Worm (Caenorhabditis elegans) whole organism, late embryonic: ENCODE measurements around the gene F49C12.15.
"Not testable (repeated sequence)": the region's sequence is repeated elsewhere in the genome, so short reads cannot be mapped to it uniquely, and the experiment has no call there.

Source experiments
- ahr-1 ChIP-seq: sonication (generic microtip); optimal IDR thresholded peaks from 2 replicates; lab custom pipeline; 2016; ENCODE audit warnings: missing genetic modification characterization, missing compliant biosample characterization
- ceh-48 ChIP-seq: sonication (generic microtip); optimal IDR thresholded peaks from 2 replicates; lab custom pipeline; 2016; ENCODE audit warnings: missing genetic modification characterization, inconsistent platforms, missing compliant biosample characterization
- dve-1 ChIP-seq: sonication (generic microtip); optimal IDR thresholded peaks from 2 replicates; lab custom pipeline; 2017; ENCODE audit warnings: antibody characterized with exemption, mild to moderate bottlenecking, missing genetic modification characterization, missing compliant biosample characterization
- elt-2 ChIP-seq: sonication (generic microtip); optimal IDR thresholded peaks from 2 replicates; lab custom pipeline; 2016; ENCODE audit warnings: missing genetic modification reagents, missing genetic modification characterization, missing compliant biosample characterization
- eyg-1 ChIP-seq: sonication (generic microtip); optimal IDR thresholded peaks from 2 replicates; lab custom pipeline; 2016; ENCODE audit warnings: missing genotype, missing genetic modification characterization, missing compliant biosample characterization
- fkh-10 ChIP-seq: fragments of 150-350 bp; optimal IDR thresholded peaks from 2 replicates; lab custom pipeline; 2014; ENCODE audit warnings: missing biosample characterization, missing genetic modification reagents, missing genetic modification characterization
- nhr-232 ChIP-seq: sonication (generic microtip); optimal IDR thresholded peaks from 2 replicates; lab custom pipeline; 2016; ENCODE audit warnings: missing genetic modification characterization, missing compliant biosample characterization
- pros-1 ChIP-seq: fragments of 150-350 bp; optimal IDR thresholded peaks from 2 replicates; lab custom pipeline; 2014; ENCODE audit warnings: missing biosample characterization, missing genetic modification reagents, missing genetic modification characterization

DNA sequence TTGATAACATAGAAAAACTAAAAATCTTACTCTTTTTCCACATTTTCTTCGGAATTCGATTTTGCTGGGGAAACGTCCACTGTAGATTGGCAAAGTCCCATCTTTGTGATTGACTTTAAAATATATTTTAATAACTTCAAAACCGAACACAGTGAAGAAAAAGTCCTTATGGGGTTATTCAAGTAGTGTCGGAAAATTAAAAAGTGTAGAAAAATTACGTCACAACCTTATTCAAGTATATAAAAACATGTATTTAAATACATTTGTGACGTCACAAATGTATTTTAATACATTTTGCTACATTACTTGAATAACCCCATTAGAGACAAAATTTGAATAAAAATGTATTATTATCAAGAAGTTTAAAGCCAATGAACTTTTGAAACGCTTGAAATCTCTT is 11.4 kb upstream of the F49C12.15 start, which contains the start of gene F49C12.7:
- not testable (repeated sequence) for TF ChIP-seq ceh-48 (tag; lab: Kevin White, UChicago); nhr-232 (tag; lab: Kevin White, UChicago); dve-1; elt-2; ahr-1 (tag; lab: Kevin White, UChicago); fkh-10 (GFP tag; lab: Kevin White, UChicago); eyg-1 (tag; lab: Kevin White, UChicago); pros-1 (tag; lab: Kevin White, UChicago)
